Worm (Caenorhabditis elegans) whole organism, midembryonic: ENCODE results near the gene Y48A6B.7.

Experiments used
- T22C8.4 ChIP-seq: fragments of 200-800 bp; sonication (Bioruptor generic); IDR thresholded peaks from 2 replicates; pipeline ENCODE4 v1.3.6; 2022; ENCODE audit warnings: missing genetic modification characterization, missing compliant biosample characterization
- cog-1 ChIP-seq: sonication (generic microtip); optimal IDR thresholded peaks from 2 replicates; lab custom pipeline; 2016; ENCODE audit warnings: missing genetic modification characterization, missing compliant biosample characterization
- flt-1 ChIP-seq: fragments of 200-800 bp; sonication (Bioruptor generic); IDR thresholded peaks from 2 replicates; pipeline ENCODE4 v1.3.6; 2022; ENCODE audit warnings: missing genetic modification characterization, missing compliant biosample characterization
- klf-2 ChIP-seq: fragments of 200-800 bp; sonication (Bioruptor generic); conservative IDR thresholded peaks from 2 replicates; pipeline ENCODE4 v1.3.6; 2022; ENCODE audit warnings: missing genetic modification reagents, missing genetic modification characterization, missing compliant biosample characterization
- med-1 ChIP-seq: sonication (generic microtip); optimal IDR thresholded peaks from 2 replicates; lab custom pipeline; 2017; ENCODE audit warnings: missing genetic modification characterization, mild to moderate bottlenecking, missing compliant biosample characterization, antibody characterized with exemption, missing genetic modification reagents; ENCODE audit not compliant: insufficient read depth
- ref-1 ChIP-seq: fragments of 200-800 bp; sonication (Bioruptor generic); conservative IDR thresholded peaks from 2 replicates; pipeline ENCODE4 v1.3.6; 2022; ENCODE audit warnings: missing genetic modification reagents, missing genetic modification characterization, missing compliant biosample characterization
- tab-1 ChIP-seq: fragments of 200-800 bp; sonication (Bioruptor generic); IDR thresholded peaks from 2 replicates; pipeline ENCODE4 v1.3.6; 2022; ENCODE audit warnings: missing genetic modification characterization, missing compliant biosample characterization
- ztf-23 ChIP-seq: fragments of 200-800 bp; sonication (Bioruptor generic); IDR thresholded peaks from 2 replicates; pipeline ENCODE4 v1.3.6; 2022; ENCODE audit warnings: missing genetic modification reagents, missing genetic modification characterization, missing compliant biosample characterization
- ztf-29 ChIP-seq: fragments of 200-800 bp; sonication (Bioruptor generic); IDR thresholded peaks from 2 replicates; pipeline ENCODE4 v1.3.6; 2022; ENCODE audit warnings: missing genetic modification reagents, missing genetic modification characterization, missing compliant biosample characterization

The Y48A6B.7 gene

DNA sequence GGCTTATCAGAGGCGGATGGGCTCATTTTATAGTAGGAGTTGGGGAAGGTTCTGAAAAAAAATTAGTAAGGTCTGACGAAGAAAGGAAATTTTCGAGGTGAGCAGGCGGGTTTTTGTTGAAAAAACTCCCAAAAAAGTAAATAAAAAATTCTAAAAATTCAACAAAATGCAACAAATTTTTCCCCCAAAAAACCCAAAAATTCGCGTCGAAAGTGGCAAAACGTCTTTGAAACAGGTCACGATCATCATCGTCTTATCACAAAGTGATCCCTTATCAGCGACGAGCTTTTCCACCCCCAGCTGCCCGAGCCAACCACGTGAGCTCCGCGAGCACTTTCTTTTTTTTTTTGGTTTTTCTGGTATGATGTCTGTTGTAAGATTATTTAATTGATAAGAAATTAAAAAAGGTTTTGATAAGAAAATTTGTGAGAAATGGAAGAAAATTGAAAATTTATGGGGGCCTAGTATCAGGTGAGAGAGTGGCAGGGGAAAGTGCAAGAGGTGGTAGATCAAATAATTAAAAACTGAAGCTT, at the start of gene Y48A6B.7:
Gene Y48A6B.7, minus strand, starts transcription at position 51 of the 533 bp plus-strand sequence.
- TF ChIP-seq flt-1 (no peak), ztf-29 (GFP tag; lab: Robert Waterston, UW) (no peak), T22C8.4 (GFP tag; lab: Robert Waterston, UW) (no peak), ref-1 (GFP tag; lab: Robert Waterston, UW) (no peak), tab-1 (GFP tag; lab: Robert Waterston, UW) (no peak), klf-2 (GFP tag; lab: Robert Waterston, UW) (no peak), med-1 (GFP tag; lab: Kevin White, UChicago) (no peak), ztf-23 (no peak), cog-1 (tag; lab: Kevin White, UChicago) (no peak)

- TF ChIP-seq klf-2 (GFP tag; lab: Robert Waterston, UW) (no peak), ref-1 (GFP tag; lab: Robert Waterston, UW) (no peak)
Observed at ce11 chrIII:11074214-11074613, 47.8 kb upstream of the Y48A6B.7 start, which contains the start of gene str-261. TSS of gene str-261 (plus strand) at chrIII:11074514.

DNA sequence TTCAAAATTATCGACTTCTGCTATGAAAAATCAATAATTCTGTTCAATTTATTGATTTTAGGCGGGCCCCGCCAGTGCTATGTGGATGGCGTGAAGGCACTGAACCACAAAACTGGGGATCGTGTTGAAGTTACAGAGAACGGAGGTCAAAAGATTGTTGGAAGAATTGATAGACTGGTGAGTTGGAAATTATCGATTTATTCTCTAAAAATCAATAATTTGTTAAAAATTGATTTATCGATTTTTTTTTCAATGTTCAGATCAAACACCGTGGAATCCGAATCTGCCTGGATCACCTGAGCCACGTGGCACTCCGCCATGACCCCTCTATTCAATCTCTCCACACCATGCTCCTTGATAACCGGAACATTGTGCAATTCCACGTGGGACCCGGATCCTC, 43.8 kb upstream of the Y48A6B.7 start:
- TF ChIP-seq T22C8.4 (GFP tag; lab: Robert Waterston, UW) (peak; percentile 83), ztf-23 (no peak)

DNA sequence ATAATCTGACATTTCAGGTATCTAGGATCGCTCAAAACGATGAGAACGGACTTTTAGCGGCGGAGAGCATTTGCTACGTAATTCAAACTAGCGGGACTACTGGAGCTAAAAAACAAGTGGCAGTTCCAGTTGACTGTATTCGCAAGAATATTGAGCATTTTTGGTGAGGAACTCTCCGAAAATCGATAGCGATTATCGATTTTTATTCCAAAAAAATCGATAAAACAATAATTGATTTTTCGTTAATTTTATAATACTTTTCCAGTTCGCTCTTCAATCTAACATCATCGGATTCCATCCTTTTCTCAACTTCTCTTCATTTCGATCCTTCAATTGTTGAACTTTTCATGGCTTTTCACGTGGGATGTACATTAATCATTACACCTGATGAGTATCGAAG, 42.9 kb upstream of the Y48A6B.7 start:
- TF ChIP-seq tab-1 (GFP tag; lab: Robert Waterston, UW): no peak
- TF ChIP-seq cog-1 (tag; lab: Kevin White, UChicago): no peak
- TF ChIP-seq med-1 (GFP tag; lab: Kevin White, UChicago): no peak
- TF ChIP-seq klf-2 (GFP tag; lab: Robert Waterston, UW): no peak
- no peak for TF ChIP-seq ref-1 (GFP tag; lab: Robert Waterston, UW)
- TF ChIP-seq ztf-23: no peak
- TF ChIP-seq flt-1: no peak

DNA sequence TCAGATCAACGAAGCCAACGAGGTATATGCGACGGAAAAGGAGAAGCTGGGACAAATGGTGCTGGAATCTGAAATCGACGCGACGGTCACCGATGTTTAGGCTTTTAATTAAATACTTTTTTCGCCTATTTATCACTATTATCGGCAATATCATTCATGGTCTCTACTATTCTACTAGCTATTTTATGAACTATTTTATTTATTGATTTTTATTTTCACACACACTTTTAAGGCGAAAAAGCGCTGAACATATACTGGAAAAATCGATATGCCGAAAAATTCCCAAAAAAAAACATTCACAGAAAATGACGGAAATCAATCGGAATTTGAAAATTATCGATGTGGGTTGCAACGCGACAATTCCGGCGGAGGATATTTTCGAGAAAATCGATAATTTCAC, 42.2 kb upstream of the Y48A6B.7 start, which contains the start of gene W09D6.1:
Gene W09D6.1, plus strand, starts transcription at position 301 of the 400 bp plus-strand sequence.
- TF ChIP-seq flt-1 (no peak), T22C8.4 (GFP tag; lab: Robert Waterston, UW) (no peak), cog-1 (tag; lab: Kevin White, UChicago) (no peak), klf-2 (GFP tag; lab: Robert Waterston, UW) (no peak), tab-1 (GFP tag; lab: Robert Waterston, UW) (no peak), ztf-29 (GFP tag; lab: Robert Waterston, UW) (no peak)

DNA sequence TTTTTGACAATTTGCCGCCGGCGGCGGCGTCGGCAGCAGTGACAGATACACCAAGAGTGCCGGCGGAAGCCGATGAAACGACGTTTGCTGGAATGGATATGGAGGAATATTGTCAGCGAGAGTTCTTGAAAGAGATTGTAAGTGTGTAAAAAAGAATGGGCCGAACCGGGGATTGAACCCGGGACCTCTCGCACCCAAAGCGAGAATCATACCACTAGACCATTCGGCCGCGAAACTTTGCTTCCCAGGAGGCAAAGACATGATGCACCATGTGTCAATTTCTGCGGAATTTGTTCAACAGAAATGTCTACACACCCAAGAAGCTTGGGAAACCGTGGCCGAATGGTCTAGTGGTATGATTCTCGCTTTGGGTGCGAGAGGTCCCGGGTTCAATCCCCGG, 40.3 kb upstream of the Y48A6B.7 start:
- TF ChIP-seq ref-1 (GFP tag; lab: Robert Waterston, UW) (0 out of 2 replicates have a peak, but pooled peaks have one; percentile 6), klf-2 (GFP tag; lab: Robert Waterston, UW) (no peak; the same call in 1 of the 2 replicates), flt-1 (peak; percentile 78), ztf-23 (peak; percentile 81), ztf-29 (GFP tag; lab: Robert Waterston, UW) (0 out of 2 replicates have a peak, but pooled peaks have one; percentile 15), cog-1 (tag; lab: Kevin White, UChicago) (peak; percentile 17), T22C8.4 (GFP tag; lab: Robert Waterston, UW) (peak; percentile 10; the same call in 1 of the 2 replicates), med-1 (GFP tag; lab: Kevin White, UChicago) (no peak), tab-1 (GFP tag; lab: Robert Waterston, UW) (peak; percentile 58)

- TF ChIP-seq klf-2 (GFP tag; lab: Robert Waterston, UW): no peak
- TF ChIP-seq ref-1 (GFP tag; lab: Robert Waterston, UW): no peak
- no peak for TF ChIP-seq tab-1 (GFP tag; lab: Robert Waterston, UW)
- TF ChIP-seq ztf-29 (GFP tag; lab: Robert Waterston, UW): no peak
- no peak for TF ChIP-seq ztf-23
- TF ChIP-seq med-1 (GFP tag; lab: Kevin White, UChicago): no peak
- TF ChIP-seq T22C8.4 (GFP tag; lab: Robert Waterston, UW): no peak
- TF ChIP-seq flt-1: no peak
Observed at ce11 chrIII:11064576-11064975, 38.2 kb upstream of the Y48A6B.7 start.

DNA sequence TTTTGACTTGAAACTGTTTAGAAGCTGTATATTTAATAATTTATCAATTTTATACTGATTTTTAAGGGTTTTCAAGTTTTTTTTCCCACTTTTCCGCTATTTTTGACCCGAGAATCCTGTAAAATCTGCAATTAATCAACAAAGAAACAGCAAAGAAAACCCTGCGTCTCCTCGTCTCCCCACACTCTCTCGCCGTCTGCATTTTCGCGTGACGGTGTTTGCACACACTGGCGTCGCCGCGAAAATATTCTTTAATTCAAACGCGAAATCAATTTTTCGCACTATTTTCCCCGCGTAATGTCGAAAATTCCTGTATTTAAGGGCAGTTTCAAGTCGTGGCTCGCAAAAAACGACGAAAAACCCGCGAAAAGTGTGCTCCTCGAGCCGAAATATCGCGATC, 36.9 kb upstream of the Y48A6B.7 start, which contains the start of gene rsa-2:
Gene rsa-2, plus strand, starts transcription at position 221 of the 400 bp plus-strand sequence.
- TF ChIP-seq T22C8.4 (GFP tag; lab: Robert Waterston, UW) (no peak), ref-1 (GFP tag; lab: Robert Waterston, UW) (no peak), flt-1 (no peak), med-1 (GFP tag; lab: Kevin White, UChicago) (no peak), klf-2 (GFP tag; lab: Robert Waterston, UW) (no peak), ztf-29 (GFP tag; lab: Robert Waterston, UW) (no peak), ztf-23 (no peak)

DNA sequence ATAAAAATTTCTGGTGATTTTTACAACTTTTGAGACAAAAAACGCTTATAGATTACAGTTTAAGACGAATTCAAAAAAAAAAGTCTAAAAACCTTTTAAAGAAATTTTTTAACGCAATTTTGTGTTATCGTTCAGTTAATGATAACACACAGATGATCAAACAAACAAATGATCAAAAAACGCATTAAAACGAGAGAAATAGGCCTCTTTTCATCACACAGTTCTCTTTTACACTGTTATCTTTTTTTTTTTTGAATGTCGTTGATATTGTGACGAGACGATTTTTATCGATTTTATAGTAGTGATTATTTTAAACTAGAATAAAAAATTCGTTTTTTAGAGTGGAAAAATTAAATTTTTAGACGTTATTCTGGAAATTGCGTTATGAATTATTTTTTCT, 33.4 kb upstream of the Y48A6B.7 start:
- no peak for TF ChIP-seq ref-1 (GFP tag; lab: Robert Waterston, UW)
- no peak for TF ChIP-seq ztf-23
- no peak for TF ChIP-seq flt-1
- no peak for TF ChIP-seq ztf-29 (GFP tag; lab: Robert Waterston, UW)
- TF ChIP-seq tab-1 (GFP tag; lab: Robert Waterston, UW): no peak
- no peak for TF ChIP-seq klf-2 (GFP tag; lab: Robert Waterston, UW)
- no peak for TF ChIP-seq T22C8.4 (GFP tag; lab: Robert Waterston, UW)
- TF ChIP-seq cog-1 (tag; lab: Kevin White, UChicago): no peak
- TF ChIP-seq med-1 (GFP tag; lab: Kevin White, UChicago): no peak
